Worm (Caenorhabditis elegans): ENCODE measurements around the gene C10C5.5.

C10C5.5 gene

DNA sequence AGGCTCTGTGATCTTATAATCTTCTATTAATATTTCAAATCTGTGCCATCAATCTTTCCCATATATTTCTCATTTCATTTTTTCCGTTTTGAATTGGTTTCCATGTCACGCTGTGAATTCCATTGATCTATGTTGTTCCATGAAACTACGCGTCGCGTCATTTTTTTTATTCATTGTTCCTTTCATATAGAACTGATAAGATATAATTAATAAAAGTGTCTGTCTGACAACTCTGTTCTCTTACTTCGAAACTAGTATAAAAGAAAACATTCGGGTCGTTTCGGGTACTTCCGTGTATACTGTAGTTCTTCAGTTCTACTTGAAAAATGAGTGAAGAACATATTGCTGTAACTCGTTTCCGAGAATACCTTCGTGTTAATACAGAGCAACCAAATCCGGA, 6.7 kb upstream of the C10C5.5 start, which contains the start of gene C10C5.3 (continued):
- TF ChIP-seq grh-1 (GFP tag; IDR thresholded peaks at IDR 0.05) (no peak), lsy-2 (tag; optimal IDR thresholded peaks at IDR 0.05) (no peak), pqm-1 (tag; optimal IDR thresholded peaks at IDR 0.05) (no peak), lin-39 (tag; optimal IDR thresholded peaks at IDR 0.05) (no peak)

DNA sequence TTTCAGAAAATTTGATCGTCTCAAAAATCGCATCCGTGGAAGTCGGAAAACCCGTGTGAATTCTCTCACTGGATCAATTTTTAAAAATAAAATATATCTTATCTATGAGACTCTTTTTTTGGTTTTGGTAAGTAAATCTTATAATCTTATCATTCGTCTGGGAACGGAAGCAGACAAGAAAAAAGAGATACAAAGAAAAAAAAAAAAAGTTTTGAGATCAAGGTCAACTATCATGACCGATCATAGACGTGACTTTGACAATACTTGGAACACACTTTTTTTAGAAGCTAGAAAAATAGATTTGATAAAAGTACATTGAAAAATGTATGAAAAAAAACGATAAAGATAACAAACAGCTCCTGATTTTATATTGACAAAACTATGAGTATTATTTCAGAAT, 4.7 kb upstream of the C10C5.5 start:
- no peak for TF ChIP-seq unc-98 (GFP tag; IDR thresholded peaks at IDR 0.05)
- no peak for TF ChIP-seq efl-3 (GFP tag; optimal IDR thresholded peaks at IDR 0.05)
- TF ChIP-seq nhr-71 (tag; optimal IDR thresholded peaks at IDR 0.05), result peak; percentile 19
- peak; percentile 17 for TF ChIP-seq nhr-20 (tag; optimal IDR thresholded peaks at IDR 0.05)
- no peak for TF ChIP-seq nhr-77 (tag; optimal IDR thresholded peaks at IDR 0.05)
- TF ChIP-seq nhr-237 (tag; optimal IDR thresholded peaks at IDR 0.05), result no peak
- TF ChIP-seq blmp-1 (tag; optimal IDR thresholded peaks at IDR 0.05), result peak; percentile 39
- TF ChIP-seq nhr-85 (tag), result peak; percentile 77
- TF ChIP-seq dpl-1 (GFP tag; optimal IDR thresholded peaks at IDR 0.05), result no peak
- no peak for TF ChIP-seq ceh-88 (GFP tag; IDR thresholded peaks at IDR 0.05)
- no peak for TF ChIP-seq ceh-90 (tag; optimal IDR thresholded peaks at IDR 0.05)
- no peak for TF ChIP-seq dsc-1 (tag; optimal IDR thresholded peaks at IDR 0.05)
- TF ChIP-seq elt-3 (tag; optimal IDR thresholded peaks at IDR 0.05), result peak in 5 of 6 experiments; percentile 75 to 89 (median 82)
- peak; percentile 65 for TF ChIP-seq lin-14 (GFP tag; optimal IDR thresholded peaks at IDR 0.05)
- no peak for TF ChIP-seq skn-1 (tag; optimal IDR thresholded peaks at IDR 0.05)
- TF ChIP-seq fos-1 (tag; optimal IDR thresholded peaks at IDR 0.05), result no peak

DNA sequence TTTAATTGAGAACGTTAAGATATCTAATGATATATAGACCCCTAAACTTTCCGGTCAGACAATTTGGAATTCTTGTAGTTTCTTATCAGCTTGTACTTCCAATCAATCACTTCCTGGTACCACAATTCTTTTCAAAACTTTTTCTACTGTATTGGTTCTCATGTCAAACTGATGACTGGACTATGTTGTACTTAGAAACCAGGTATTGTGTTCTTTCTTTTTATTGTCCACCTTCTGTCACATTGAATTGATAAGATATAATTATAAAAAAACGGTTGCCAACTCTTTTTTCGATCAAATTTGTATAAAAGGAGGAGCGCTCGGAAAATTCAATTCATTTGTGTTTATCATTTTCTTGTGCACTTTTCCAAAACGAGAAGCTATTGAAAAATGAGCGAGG, 3.0 kb upstream of the C10C5.5 start, which contains the start of gene C10C5.4:
C10C5.4 (plus strand) TSS at position 281 of the 400 bp plus-strand sequence.
- no peak for TF ChIP-seq unc-62 (GFP tag; optimal IDR thresholded peaks at IDR 0.05)
- no peak for TF ChIP-seq sox-4 (tag; optimal IDR thresholded peaks at IDR 0.05)
- no peak for TF ChIP-seq ceh-88 (GFP tag; IDR thresholded peaks at IDR 0.05)
- TF ChIP-seq mdl-1 (tag; optimal IDR thresholded peaks at IDR 0.05), result no peak
- no peak for TF ChIP-seq xbp-1 (tag; optimal IDR thresholded peaks at IDR 0.05)

DNA sequence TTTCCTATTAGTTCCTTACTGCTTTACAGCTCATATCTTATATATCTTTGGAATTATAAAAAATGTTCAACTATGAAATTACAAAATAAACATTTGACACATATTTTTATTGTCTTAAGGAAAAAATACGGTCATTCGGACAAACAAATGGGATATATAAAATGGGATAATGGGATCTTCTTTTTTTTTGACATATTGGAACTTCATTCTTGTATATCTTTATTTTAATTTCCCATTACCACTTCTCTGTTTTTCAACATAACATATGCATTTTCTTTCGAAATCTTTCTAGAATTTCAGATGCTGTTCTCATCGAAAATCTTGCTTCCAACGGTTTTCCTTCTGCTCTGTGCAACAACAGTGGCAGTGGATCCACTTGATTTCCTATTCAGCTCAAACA, 3.6 kb downstream of the C10C5.5 start, which contains the start of gene C10C5.7:
C10C5.7 (plus strand) TSS at position 301 of the 400 bp plus-strand sequence.
- no peak for TF ChIP-seq F16B12.6 (tag; optimal IDR thresholded peaks at IDR 0.05)
- TF ChIP-seq blmp-1 (tag; optimal IDR thresholded peaks at IDR 0.05), result no peak
- no peak for TF ChIP-seq snpc-4 (tag; optimal IDR thresholded peaks at IDR 0.05)
- no peak for TF ChIP-seq tlp-1 (tag; optimal IDR thresholded peaks at IDR 0.05)
- TF ChIP-seq lin-13 (GFP tag; optimal IDR thresholded peaks at IDR 0.05), result no peak
- no peak for TF ChIP-seq fkh-4 (tag; optimal IDR thresholded peaks at IDR 0.05; ENCODE audit: borderline replicate concordance)
- no peak for TF ChIP-seq elt-3 (tag; optimal IDR thresholded peaks at IDR 0.05)
- no peak for TF ChIP-seq unc-98 (GFP tag; IDR thresholded peaks at IDR 0.05)
- no peak for TF ChIP-seq lin-39 (tag; optimal IDR thresholded peaks at IDR 0.05)

DNA sequence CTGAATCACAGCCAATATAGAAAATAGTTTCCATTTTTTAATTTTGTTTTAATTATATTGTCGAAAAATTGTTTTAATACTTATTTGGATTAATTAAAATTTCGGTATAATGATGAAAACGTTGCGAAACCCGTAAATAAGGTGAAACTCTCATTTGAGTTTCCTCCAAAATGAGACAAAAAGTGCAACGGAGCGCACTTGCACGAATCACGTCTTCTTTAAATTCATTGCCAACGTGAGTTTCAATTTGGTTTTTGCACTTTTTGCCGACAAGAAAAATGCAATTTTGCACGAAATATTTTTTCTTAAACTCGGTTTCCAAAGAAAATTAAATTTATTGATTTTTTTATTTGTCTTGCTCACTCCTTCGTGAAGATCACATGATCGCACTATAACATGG, 4.8 kb downstream of the C10C5.5 start, which contains the start of gene daf-15:
daf-15 (plus strand) TSS at position 171 of the 400 bp plus-strand sequence.
- TF ChIP-seq lsy-2 (tag; optimal IDR thresholded peaks at IDR 0.05), result peak in 1 of 2 experiments; percentile 83
- no peak for TF ChIP-seq sox-4 (tag; optimal IDR thresholded peaks at IDR 0.05)
- TF ChIP-seq fkh-8 (tag; optimal IDR thresholded peaks at IDR 0.05), result peak; percentile 44
- TF ChIP-seq C16A3.4 (tag; optimal IDR thresholded peaks at IDR 0.05), result peak; percentile 68
- peak; percentile 64 for TF ChIP-seq rnt-1 (tag; optimal IDR thresholded peaks at IDR 0.05)
- TF ChIP-seq swsn-7 (tag; optimal IDR thresholded peaks at IDR 0.05), result peak; percentile 45
- TF ChIP-seq efl-1 (optimal IDR thresholded peaks at IDR 0.05), result peak; percentile 83 to 97
- peak; percentile 97 to 100 for TF ChIP-seq efl-1 (GFP tag; optimal IDR thresholded peaks at IDR 0.05 in 1 of 2)
- TF ChIP-seq nhr-71 (tag; optimal IDR thresholded peaks at IDR 0.05), result peak; percentile 72
- peak; percentile 35 for TF ChIP-seq dsc-1 (tag; optimal IDR thresholded peaks at IDR 0.05)
- peak; percentile 5 for TF ChIP-seq aly-2 (tag; optimal IDR thresholded peaks at IDR 0.05)
- TF ChIP-seq lin-35 (GFP tag; optimal IDR thresholded peaks at IDR 0.05), result peak; percentile 95 to 98
- TF ChIP-seq lin-13 (GFP tag; optimal IDR thresholded peaks at IDR 0.05), result peak; percentile 40
- no peak for TF ChIP-seq mep-1 (tag; optimal IDR thresholded peaks at IDR 0.05)
- peak; percentile 35 for TF ChIP-seq nhr-19 (GFP tag; conservative IDR thresholded peaks at IDR 0.05)
- TF ChIP-seq ceh-8 (GFP tag; optimal IDR thresholded peaks at IDR 0.05), result no peak
- TF ChIP-seq hlh-17 (GFP tag; optimal IDR thresholded peaks at IDR 0.05; ENCODE audit: borderline replicate concordance), result no peak
- TF ChIP-seq elt-3 (tag; optimal IDR thresholded peaks at IDR 0.05), result peak in 2 of 6 experiments; percentile 9 to 30
- TF ChIP-seq nhr-28 (tag; optimal IDR thresholded peaks at IDR 0.05), result no peak
- peak; percentile 64 for TF ChIP-seq unc-130 (tag; optimal IDR thresholded peaks at IDR 0.05)
- TF ChIP-seq nhr-77 (tag; optimal IDR thresholded peaks at IDR 0.05), result peak; percentile 13
- no peak for TF ChIP-seq nhr-76 (tag; optimal IDR thresholded peaks at IDR 0.05)
- TF ChIP-seq lin-39 (tag; optimal IDR thresholded peaks at IDR 0.05), result peak; percentile 36
- peak; percentile 65 for TF ChIP-seq skn-1 (tag; optimal IDR thresholded peaks at IDR 0.05)
- TF ChIP-seq nhr-90 (tag; optimal IDR thresholded peaks at IDR 0.05; ENCODE audit: poor library complexity), result peak; percentile 28
- peak; percentile 90 to 96 (median 96) for TF ChIP-seq dpl-1 (GFP tag; optimal IDR thresholded peaks at IDR 0.05)
